Worm (Caenorhabditis elegans) whole organism, L1 larva: Measurements from ENCODE around the gene zmp-5.

Experiments used
- C34B4.2 ChIP-seq: sonication (generic microtip); optimal IDR thresholded peaks from 2 replicates; lab custom pipeline; 2017; ENCODE audit warnings: mild to moderate bottlenecking, missing genetic modification characterization, missing compliant biosample characterization
- Y116A8C.19 ChIP-seq: sonication (generic microtip); optimal IDR thresholded peaks from 2 replicates; lab custom pipeline; 2016; ENCODE audit warnings: missing compliant biosample characterization, missing genetic modification characterization, borderline replicate concordance
- aha-1 ChIP-seq: fragments of 150-350 bp; optimal IDR thresholded peaks from 2 replicates; lab custom pipeline; 2014; ENCODE audit warnings: missing biosample characterization, missing genetic modification characterization
- blmp-1 ChIP-seq: fragments of 150-350 bp; optimal IDR thresholded peaks from 2 replicates; lab custom pipeline; 2014; ENCODE audit warnings: missing biosample characterization, missing genetic modification characterization
- ceh-63 ChIP-seq: fragments of 200-800 bp; sonication (Bioruptor generic); optimal IDR thresholded peaks from 2 replicates; lab custom pipeline; 2018; ENCODE audit warnings: mild to moderate bottlenecking, missing genetic modification characterization, missing compliant biosample characterization
- ceh-8 ChIP-seq: fragments of 200-800 bp; sonication (Bioruptor generic); optimal IDR thresholded peaks from 2 replicates; lab custom pipeline; 2018; ENCODE audit warnings: mild to moderate bottlenecking, missing genetic modification characterization, moderate library complexity, missing compliant biosample characterization
- ceh-82 ChIP-seq, 3 experiments: fragments of 150-350 bp in 1 of 3; sonication (generic microtip) in 2 of 3; optimal IDR thresholded peaks; 2 replicates each; lab custom pipeline; 2014 to 2017; ENCODE audit warnings: missing biosample characterization in 3 of 3, missing genetic modification characterization in 3 of 3
- ceh-88 ChIP-seq: fragments of 200-800 bp; sonication (Bioruptor generic); IDR thresholded peaks from 2 replicates; pipeline ENCODE4 v1.3.6; 2022; ENCODE audit warnings: missing genetic modification characterization, missing compliant biosample characterization
- ceh-90 ChIP-seq: sonication (generic microtip); optimal IDR thresholded peaks from 2 replicates; lab custom pipeline; 2016; ENCODE audit warnings: missing genetic modification characterization, missing compliant biosample characterization
- dsc-1 ChIP-seq: sonication (generic microtip); optimal IDR thresholded peaks from 2 replicates; lab custom pipeline; 2016; ENCODE audit warnings: mild to moderate bottlenecking, missing genetic modification characterization, missing compliant biosample characterization
- egl-13 ChIP-seq: sonication (generic microtip); optimal IDR thresholded peaks from 2 replicates; lab custom pipeline; 2016; ENCODE audit warnings: missing genotype, missing genetic modification reagents, missing genetic modification characterization, missing compliant biosample characterization
- fkh-8 ChIP-seq: sonication (generic microtip); optimal IDR thresholded peaks from 2 replicates; lab custom pipeline; 2016; ENCODE audit warnings: mild to moderate bottlenecking, missing genetic modification characterization, missing compliant biosample characterization
- hlh-17 ChIP-seq: fragments of 200-800 bp; sonication (Bioruptor generic); optimal IDR thresholded peaks from 2 replicates; lab custom pipeline; 2018; ENCODE audit warnings: missing genetic modification characterization, mild to moderate bottlenecking, missing compliant biosample characterization, moderate library complexity, borderline replicate concordance
- isw-1 ChIP-seq: fragments of 200-800 bp; sonication (Bioruptor generic); IDR thresholded peaks from 2 replicates; pipeline ENCODE4 v1.3.6; 2022; ENCODE audit warnings: missing genetic modification characterization, missing compliant biosample characterization
- lin-13 ChIP-seq: fragments of 150-350 bp; optimal IDR thresholded peaks from 2 replicates; lab custom pipeline; 2014; ENCODE audit warnings: missing biosample characterization, missing genetic modification reagents, missing genetic modification characterization
- lin-14 ChIP-seq: fragments of 200-800 bp; sonication (Bioruptor generic); optimal IDR thresholded peaks from 2 replicates; lab custom pipeline; 2018; ENCODE audit warnings: mild to moderate bottlenecking, missing genetic modification characterization, moderate library complexity, missing compliant biosample characterization
- lin-35 ChIP-seq, 2 experiments: fragments of 150-350 bp; optimal IDR thresholded peaks; 2 replicates each; lab custom pipeline; 2014; ENCODE audit warnings: missing biosample characterization in 2 of 2, missing genetic modification characterization in 2 of 2, missing genetic modification reagents in 2 of 2
- lin-39 ChIP-seq: fragments of 150-350 bp; optimal IDR thresholded peaks from 2 replicates; lab custom pipeline; 2014; ENCODE audit warnings: missing biosample characterization, missing genetic modification reagents, missing genetic modification characterization
- lir-3 ChIP-seq: sonication (generic microtip); optimal IDR thresholded peaks from 2 replicates; lab custom pipeline; 2016; ENCODE audit warnings: mild to moderate bottlenecking, missing genetic modification characterization, moderate library complexity, missing compliant biosample characterization; ENCODE audit not compliant: poor library complexity
- mab-9 ChIP-seq: fragments of 200-800 bp; sonication (Bioruptor generic); IDR thresholded peaks from 2 replicates; pipeline ENCODE4 v1.3.6; 2022; ENCODE audit warnings: missing genetic modification reagents, missing genetic modification characterization, missing compliant biosample characterization
- mdl-1 ChIP-seq, 2 experiments: fragments of 150-350 bp; optimal IDR thresholded peaks; 2 replicates each; lab custom pipeline; 2014 to 2017; ENCODE audit warnings: missing biosample characterization in 2 of 2, missing genetic modification characterization in 2 of 2, inconsistent platforms in 1 of 2
- mef-2 ChIP-seq: fragments of 150-350 bp; optimal IDR thresholded peaks from 2 replicates; lab custom pipeline; 2014; ENCODE audit warnings: missing biosample characterization, missing genetic modification characterization
- mep-1 ChIP-seq: fragments of 150-350 bp; optimal IDR thresholded peaks from 2 replicates; lab custom pipeline; 2014; ENCODE audit warnings: missing biosample characterization, missing genetic modification characterization
- nhr-19 ChIP-seq: fragments of 200-800 bp; sonication (Bioruptor generic); conservative IDR thresholded peaks from 2 replicates; pipeline ENCODE4 v1.3.6; 2022; ENCODE audit warnings: missing genetic modification characterization, missing compliant biosample characterization
- nhr-20 ChIP-seq: sonication (generic microtip); optimal IDR thresholded peaks from 2 replicates; lab custom pipeline; 2016; ENCODE audit warnings: mild to moderate bottlenecking, missing genetic modification characterization, missing compliant biosample characterization
- nhr-28 ChIP-seq: fragments of 150-350 bp; optimal IDR thresholded peaks from 2 replicates; lab custom pipeline; 2014; ENCODE audit warnings: missing biosample characterization, missing genetic modification characterization
- nhr-47 ChIP-seq: sonication (generic microtip); optimal IDR thresholded peaks from 2 replicates; lab custom pipeline; 2016; ENCODE audit warnings: mild to moderate bottlenecking, missing genetic modification characterization, moderate library complexity, missing compliant biosample characterization
- nhr-77 ChIP-seq: fragments of 150-350 bp; optimal IDR thresholded peaks from 2 replicates; lab custom pipeline; 2014; ENCODE audit warnings: missing biosample characterization, missing genetic modification characterization
- nhr-84 ChIP-seq: sonication (generic microtip); optimal IDR thresholded peaks from 2 replicates; lab custom pipeline; 2017; ENCODE audit warnings: missing biosample characterization, missing genetic modification characterization
- nhr-85 ChIP-seq: sonication (generic microtip); peaks from one replicate; lab custom pipeline; 2016; ENCODE audit warnings: missing genetic modification characterization, inconsistent platforms, missing compliant biosample characterization
- pag-3 ChIP-seq: sonication (generic microtip); optimal IDR thresholded peaks from 2 replicates; lab custom pipeline; 2017; ENCODE audit warnings: missing genetic modification characterization, mild to moderate bottlenecking, missing compliant biosample characterization, antibody characterized with exemption, borderline replicate concordance; ENCODE audit not compliant: insufficient read depth
- pqm-1 ChIP-seq: sonication (generic microtip); optimal IDR thresholded peaks from 3 replicates; lab custom pipeline; 2017; ENCODE audit warnings: missing biosample characterization, missing genetic modification characterization
- rnt-1 ChIP-seq: sonication (generic microtip); optimal IDR thresholded peaks from 2 replicates; lab custom pipeline; 2016; ENCODE audit warnings: mild to moderate bottlenecking, missing genetic modification characterization, moderate library complexity, missing compliant biosample characterization
- skn-1 ChIP-seq: fragments of 150-350 bp; optimal IDR thresholded peaks from 2 replicates; lab custom pipeline; 2014; ENCODE audit warnings: missing biosample characterization, missing genetic modification characterization
- snu-23 ChIP-seq: sonication (generic microtip); optimal IDR thresholded peaks from 2 replicates; lab custom pipeline; 2016; ENCODE audit warnings: missing genetic modification characterization, missing compliant biosample characterization
- swsn-7 ChIP-seq: sonication (generic microtip); optimal IDR thresholded peaks from 2 replicates; lab custom pipeline; 2016; ENCODE audit warnings: missing genetic modification characterization, missing compliant biosample characterization
- tbx-2 ChIP-seq: sonication (generic microtip); optimal IDR thresholded peaks from 2 replicates; lab custom pipeline; 2016; ENCODE audit warnings: missing genetic modification characterization, missing compliant biosample characterization
- unc-62 ChIP-seq: fragments of 150-350 bp; optimal IDR thresholded peaks from 2 replicates; lab custom pipeline; 2014; ENCODE audit warnings: missing biosample characterization, missing genetic modification reagents, missing genetic modification characterization
- unc-86 ChIP-seq: sonication (generic microtip); optimal IDR thresholded peaks from 2 replicates; lab custom pipeline; 2016; ENCODE audit warnings: missing genetic modification characterization, missing compliant biosample characterization
- vab-15 ChIP-seq: sonication (generic microtip); optimal IDR thresholded peaks from 2 replicates; lab custom pipeline; 2017; ENCODE audit warnings: missing genotype, mild to moderate bottlenecking, missing genetic modification characterization, missing compliant biosample characterization
- xbp-1 ChIP-seq: sonication (generic microtip); optimal IDR thresholded peaks from 2 replicates; lab custom pipeline; 2016; ENCODE audit warnings: missing genetic modification characterization, missing compliant biosample characterization
- zag-1 ChIP-seq: fragments of 150-350 bp; optimal IDR thresholded peaks from 2 replicates; lab custom pipeline; 2014; ENCODE audit warnings: missing biosample characterization, missing genetic modification characterization
- ztf-4 ChIP-seq: fragments of 150-350 bp; optimal IDR thresholded peaks from 2 replicates; lab custom pipeline; 2014; ENCODE audit warnings: missing biosample characterization, missing genetic modification characterization

Gene zmp-5

ce11 chrX:12645846-12646245, 1.1 kb upstream of the zmp-5 start:
- TF ChIP-seq tbx-2 (no peak), ceh-8 (GFP tag; lab: Kevin White, UChicago) (no peak), blmp-1 (peak; percentile 42), nhr-84 (tag; lab: Kevin White, UChicago) (no peak), lin-39 (tag; lab: Kevin White, UChicago) (no peak)

ce11 chrX:12655339-12655875, 8.5 kb downstream of the zmp-5 start:
- TF ChIP-seq lin-13 (no peak), lin-39 (tag; lab: Kevin White, UChicago) (no peak), snu-23 (GFP tag; lab: Kevin White, UChicago) (no peak), nhr-47 (no peak), unc-86 (tag; lab: Kevin White, UChicago) (no peak), xbp-1 (tag; lab: Kevin White, UChicago) (no peak), C34B4.2 (tag; lab: Kevin White, UChicago) (no peak), nhr-28 (tag; lab: Kevin White, UChicago) (no peak), pqm-1 (tag; lab: Kevin White, UChicago) (no peak), swsn-7 (tag; lab: Kevin White, UChicago) (no peak), mdl-1 (tag; optimal IDR thresholded peaks at IDR 0.05; lab: Kevin White, UChicago) (no peak), ceh-90 (tag; lab: Kevin White, UChicago) (no peak), ceh-63 (GFP tag; lab: Kevin White, UChicago) (no peak), hlh-17 (GFP tag; lab: Kevin White, UChicago) (no peak), pag-3 (tag; lab: Kevin White, UChicago) (no peak), tbx-2 (no peak)

ce11 chrX:12656420-12657033, 9.6 kb downstream of the zmp-5 start:
- TF ChIP-seq blmp-1: peak; percentile 41
- TF ChIP-seq nhr-85 (tag; lab: Kevin White, UChicago): no peak

- TF ChIP-seq mab-9 (no peak), isw-1 (no peak), vab-15 (tag; lab: Kevin White, UChicago) (no peak), nhr-19 (no peak), nhr-77 (tag; lab: Kevin White, UChicago) (no peak), egl-13 (tag; lab: Kevin White, UChicago) (no peak), blmp-1 (no peak), zag-1 (no peak), aha-1 (tag; lab: Kevin White, UChicago) (no peak), Y116A8C.19 (tag; lab: Kevin White, UChicago) (no peak), lin-39 (tag; lab: Kevin White, UChicago) (no peak), fkh-8 (tag; lab: Kevin White, UChicago) (no peak), ceh-90 (tag; lab: Kevin White, UChicago) (no peak), skn-1 (tag; lab: Kevin White, UChicago) (no peak), lin-35 (GFP tag; optimal IDR thresholded peaks at IDR 0.05; lab: Kevin White, UChicago) (no peak)
- TF ChIP-seq, all 84 proteins: peak for 0
These were observed 12.9 kb downstream of the zmp-5 start, which contains the start of gene C02B4.3 for ce11 chrX:12659814-12660213. C02B4.3 (minus strand) TSS chrX:12659847.

- TF ChIP-seq skn-1 (tag; lab: Kevin White, UChicago) (peak; percentile 39), nhr-47 (peak; percentile 67), dsc-1 (tag; lab: Kevin White, UChicago) (peak; percentile 47), mef-2 (tag; lab: Kevin White, UChicago) (no peak), mep-1 (tag; lab: Kevin White, UChicago) (peak; percentile 48), C34B4.2 (tag; lab: Kevin White, UChicago) (no peak), blmp-1 (peak; percentile 23), ceh-88 (GFP tag; lab: Robert Waterston, UW) (no peak), snu-23 (GFP tag; lab: Kevin White, UChicago) (peak; percentile 69), unc-62 (GFP tag; lab: Kevin White, UChicago) (no peak), ztf-4 (tag; lab: Kevin White, UChicago) (peak; percentile 7), lin-14 (GFP tag; lab: Kevin White, UChicago) (peak; percentile 52), ceh-82 (tag; optimal IDR thresholded peaks at IDR 0.05; lab: Kevin White, UChicago) (peak in 1 of 3 experiments; percentile 61), nhr-77 (tag; lab: Kevin White, UChicago) (peak; percentile 48), lin-35 (GFP tag; optimal IDR thresholded peaks at IDR 0.05; lab: Kevin White, UChicago) (peak in 1 of 2 experiments; percentile 73), nhr-20 (tag; lab: Kevin White, UChicago) (peak; percentile 75), lir-3 (tag; lab: Kevin White, UChicago) (peak; percentile 38), xbp-1 (tag; lab: Kevin White, UChicago) (peak; percentile 26), rnt-1 (tag; lab: Kevin White, UChicago) (peak; percentile 71)
These were observed 14.2 kb downstream of the zmp-5 start for ce11 chrX:12661091-12661526.
